Worm (Caenorhabditis elegans) whole organism, L4 larva: Measurements from ENCODE around the gene fip-2.

ENCODE experiments used
- D1046.2 ChIP-seq: fragments of 200-800 bp; sonication (Bioruptor generic); IDR thresholded peaks from 2 replicates; pipeline ENCODE4 v1.3.6; 2022; ENCODE audit warnings: missing genetic modification characterization, missing compliant biosample characterization
- F10B5.3 ChIP-seq: sonication (generic microtip); optimal IDR thresholded peaks from 2 replicates; lab custom pipeline; 2016; ENCODE audit warnings: mild to moderate bottlenecking, missing genetic modification characterization, missing compliant biosample characterization
- F26F4.8 ChIP-seq: fragments of 200-800 bp; sonication (Bioruptor generic); conservative IDR thresholded peaks from 2 replicates; pipeline ENCODE4 v1.3.6; 2022; ENCODE audit warnings: missing genetic modification characterization, missing compliant biosample characterization
- F37D6.2 ChIP-seq: sonication (generic microtip); optimal IDR thresholded peaks from 2 replicates; lab custom pipeline; 2016; ENCODE audit warnings: mild to moderate bottlenecking, missing genetic modification characterization, missing compliant biosample characterization
- F44E2.7 ChIP-seq: fragments of 200-800 bp; sonication (Bioruptor generic); IDR thresholded peaks from 2 replicates; pipeline ENCODE4 v2.1.2; 2022; ENCODE audit warnings: missing genetic modification characterization, missing compliant biosample characterization
- F49E8.2 ChIP-seq: sonication (generic microtip); optimal IDR thresholded peaks from 2 replicates; lab custom pipeline; 2016; ENCODE audit warnings: missing compliant biosample characterization, mild to moderate bottlenecking, missing genetic modification characterization, borderline replicate concordance
- T20F7.1 ChIP-seq: fragments of 200-800 bp; sonication (Bioruptor generic); optimal IDR thresholded peaks from 2 replicates; lab custom pipeline; 2018; ENCODE audit warnings: mild to moderate bottlenecking, missing genetic modification characterization, missing compliant biosample characterization
- Y48G9A.11 ChIP-seq: fragments of 200-800 bp; sonication (Bioruptor generic); IDR thresholded peaks from 2 replicates; pipeline ENCODE4 v1.3.6; 2022; ENCODE audit warnings: missing genetic modification reagents, missing genetic modification characterization, missing compliant biosample characterization
- Y75B8A.6 ChIP-seq: fragments of 200-800 bp; sonication (Bioruptor generic); IDR thresholded peaks from 2 replicates; pipeline ENCODE4 v1.3.6; 2022; ENCODE audit warnings: missing genetic modification reagents, missing genetic modification characterization, missing compliant biosample characterization
- ZK337.2 ChIP-seq: fragments of 200-800 bp; sonication (Bioruptor generic); IDR thresholded peaks from 2 replicates; pipeline ENCODE4 v1.3.6; 2022; ENCODE audit warnings: missing genetic modification reagents, missing genetic modification characterization, missing compliant biosample characterization
- ceh-20 ChIP-seq: fragments of 200-800 bp; sonication (Bioruptor generic); IDR thresholded peaks from 2 replicates; pipeline ENCODE4 v1.3.6; 2022; ENCODE audit warnings: missing genetic modification reagents, missing genetic modification characterization, missing compliant biosample characterization
- ceh-32 ChIP-seq: sonication (generic microtip); optimal IDR thresholded peaks from 2 replicates; lab custom pipeline; 2016; ENCODE audit warnings: mild to moderate bottlenecking, missing genetic modification characterization, missing compliant biosample characterization; ENCODE audit not compliant: poor library complexity
- ceh-44 ChIP-seq: fragments of 200-800 bp; sonication (Bioruptor generic); IDR thresholded peaks from 2 replicates; pipeline ENCODE4 v1.3.6; 2022; ENCODE audit warnings: missing genetic modification reagents, missing genetic modification characterization, missing compliant biosample characterization
- ces-1 ChIP-seq: fragments of 150-350 bp; sonication (generic microtip); optimal IDR thresholded peaks from 4 replicates; lab custom pipeline; 2014; ENCODE audit warnings: missing biosample characterization, missing genetic modification reagents, missing genetic modification characterization
- ctbp-1 ChIP-seq: fragments of 200-800 bp; sonication (Bioruptor generic); IDR thresholded peaks from 2 replicates; pipeline ENCODE4 v1.3.6; 2022; ENCODE audit warnings: missing genetic modification reagents, missing genetic modification characterization, missing compliant biosample characterization
- daf-12 ChIP-seq: fragments of 150-350 bp; optimal IDR thresholded peaks from 2 replicates; lab custom pipeline; 2014; ENCODE audit warnings: missing biosample characterization, missing genetic modification reagents, missing genetic modification characterization
- daf-19 ChIP-seq: fragments of 200-800 bp; sonication (Bioruptor generic); conservative IDR thresholded peaks from 2 replicates; pipeline ENCODE4 v1.3.6; 2022; ENCODE audit warnings: missing genetic modification characterization, missing compliant biosample characterization
- dmd-8 ChIP-seq: fragments of 200-800 bp; sonication (Bioruptor generic); IDR thresholded peaks from 2 replicates; pipeline ENCODE4 v1.3.6; 2022; ENCODE audit warnings: missing genetic modification characterization, missing compliant biosample characterization
- dmd-9 ChIP-seq: fragments of 200-800 bp; sonication (Bioruptor generic); IDR thresholded peaks from 2 replicates; pipeline ENCODE4 v1.3.6; 2022; ENCODE audit warnings: missing genetic modification reagents, missing genetic modification characterization, missing compliant biosample characterization
- dpl-1 ChIP-seq: fragments of 150-350 bp; optimal IDR thresholded peaks from 2 replicates; lab custom pipeline; 2014; ENCODE audit warnings: missing biosample characterization, missing genetic modification reagents, missing genetic modification characterization
- duxl-1 ChIP-seq: sonication (generic microtip); optimal IDR thresholded peaks from 2 replicates; lab custom pipeline; 2016; ENCODE audit warnings: mild to moderate bottlenecking, missing genetic modification characterization, moderate library complexity, missing compliant biosample characterization; ENCODE audit not compliant: poor library complexity
- dve-1 ChIP-seq: sonication (generic microtip); optimal IDR thresholded peaks from 2 replicates; lab custom pipeline; 2017; ENCODE audit warnings: antibody characterized with exemption, mild to moderate bottlenecking, missing genetic modification characterization, missing compliant biosample characterization; ENCODE audit not compliant: insufficient read depth
- egl-27 ChIP-seq: sonication (generic microtip); optimal IDR thresholded peaks from 3 replicates; lab custom pipeline; 2017; ENCODE audit warnings: missing biosample characterization, missing genetic modification reagents, missing genetic modification characterization
- egl-43 ChIP-seq: fragments of 200-800 bp; sonication (Bioruptor generic); IDR thresholded peaks from 2 replicates; pipeline ENCODE4 v1.3.6; 2022; ENCODE audit warnings: missing genetic modification reagents, missing genetic modification characterization, missing compliant biosample characterization
- gei-8 ChIP-seq: fragments of 200-800 bp; sonication (Bioruptor generic); optimal IDR thresholded peaks from 2 replicates; lab custom pipeline; 2018; ENCODE audit warnings: mild to moderate bottlenecking, missing genetic modification characterization, missing compliant biosample characterization
- hif-1 ChIP-seq, 2 experiments: sonication (generic microtip); optimal IDR thresholded peaks; 2 replicates each; lab custom pipeline; 2016 to 2017; ENCODE audit warnings: missing compliant biosample characterization in 2 of 2, missing genetic modification characterization in 2 of 2, missing genetic modification reagents in 2 of 2, missing genotype in 2 of 2, mild to moderate bottlenecking in 1 of 2
- hmg-1.1 ChIP-seq: fragments of 200-800 bp; sonication (Bioruptor generic); IDR thresholded peaks from 2 replicates; pipeline ENCODE4 v1.3.6; 2022; ENCODE audit warnings: missing genetic modification reagents, missing genetic modification characterization, missing compliant biosample characterization
- jun-1 ChIP-seq: fragments of 150-350 bp; optimal IDR thresholded peaks from 2 replicates; lab custom pipeline; 2014; ENCODE audit warnings: missing biosample characterization, missing genetic modification reagents, missing genetic modification characterization
- lim-7 ChIP-seq: fragments of 200-800 bp; sonication (Bioruptor generic); IDR thresholded peaks from 2 replicates; pipeline ENCODE4 v1.3.6; 2022; ENCODE audit warnings: missing genetic modification characterization, missing compliant biosample characterization
- lin-1 ChIP-seq: fragments of 200-800 bp; sonication (Bioruptor generic); IDR thresholded peaks from 2 replicates; pipeline ENCODE4 v1.3.6; 2022; ENCODE audit warnings: missing genetic modification reagents, missing genetic modification characterization, missing compliant biosample characterization
- lin-13 ChIP-seq: fragments of 150-350 bp; optimal IDR thresholded peaks from 2 replicates; lab custom pipeline; 2014; ENCODE audit warnings: missing biosample characterization, missing genetic modification reagents, missing genetic modification characterization
- lin-38 ChIP-seq: fragments of 200-800 bp; sonication (Bioruptor generic); IDR thresholded peaks from 2 replicates; pipeline ENCODE4 v1.3.6; 2022; ENCODE audit warnings: missing genetic modification reagents, missing genetic modification characterization, missing compliant biosample characterization
- lir-3 ChIP-seq: sonication (generic microtip); optimal IDR thresholded peaks from 2 replicates; lab custom pipeline; 2016; ENCODE audit warnings: mild to moderate bottlenecking, missing genetic modification characterization, missing compliant biosample characterization
- lsy-2 ChIP-seq, 2 experiments: fragments of 150-350 bp in 1 of 2; sonication (generic microtip) in 1 of 2; optimal IDR thresholded peaks; 2 replicates each; lab custom pipeline; 2014 to 2017; ENCODE audit warnings: missing biosample characterization in 2 of 2, missing genetic modification characterization in 2 of 2
- mdt-29 ChIP-seq: fragments of 200-800 bp; sonication (Bioruptor generic); IDR thresholded peaks from 2 replicates; pipeline ENCODE4 v1.3.6; 2022; ENCODE audit warnings: missing genetic modification reagents, missing genetic modification characterization, missing compliant biosample characterization
- mep-1 ChIP-seq: fragments of 150-350 bp; sonication (generic microtip); optimal IDR thresholded peaks from 3 replicates; lab custom pipeline; 2014; ENCODE audit warnings: missing biosample characterization, missing genetic modification characterization
- mes-2 ChIP-seq: sonication (generic microtip); optimal IDR thresholded peaks from 2 replicates; lab custom pipeline; 2016; ENCODE audit warnings: missing genotype, mild to moderate bottlenecking, missing genetic modification characterization, missing compliant biosample characterization; ENCODE audit not compliant: poor library complexity, severe bottlenecking
- nhr-102 ChIP-seq: sonication (generic microtip); optimal IDR thresholded peaks from 2 replicates; lab custom pipeline; 2016; ENCODE audit warnings: mild to moderate bottlenecking, missing genetic modification characterization, moderate library complexity, missing compliant biosample characterization
- nhr-111 ChIP-seq: fragments of 200-800 bp; sonication (Bioruptor generic); optimal IDR thresholded peaks from 2 replicates; lab custom pipeline; 2018; ENCODE audit warnings: mild to moderate bottlenecking, missing genetic modification characterization, missing compliant biosample characterization
- nhr-77 ChIP-seq: fragments of 150-350 bp; optimal IDR thresholded peaks from 2 replicates; lab custom pipeline; 2014; ENCODE audit warnings: missing biosample characterization, missing genetic modification characterization
- pha-4 ChIP-seq, 2 experiments: fragments of 150-350 bp in 1 of 2; fragments of 200-800 bp in 1 of 2; sonication (Bioruptor generic) in 1 of 2; IDR thresholded peaks in 1 of 2; optimal IDR thresholded peaks in 1 of 2; 2 replicates each; pipeline versions ENCODE4 v1.3.6 to Lab custom; 2014 to 2022; ENCODE audit warnings: missing genetic modification characterization in 2 of 2, missing genetic modification reagents in 2 of 2, missing biosample characterization in 1 of 2, missing compliant biosample characterization in 1 of 2
- php-3 ChIP-seq: fragments of 200-800 bp; sonication (Bioruptor generic); IDR thresholded peaks from 2 replicates; pipeline ENCODE4 v1.3.6; 2022; ENCODE audit warnings: missing genetic modification reagents, missing genetic modification characterization, missing compliant biosample characterization
- sdz-12 ChIP-seq: fragments of 200-800 bp; sonication (Bioruptor generic); optimal IDR thresholded peaks from 2 replicates; lab custom pipeline; 2018; ENCODE audit warnings: mild to moderate bottlenecking, missing genetic modification characterization, missing compliant biosample characterization
- set-16 ChIP-seq: fragments of 200-800 bp; sonication (Bioruptor generic); IDR thresholded peaks from 2 replicates; pipeline ENCODE4 v1.3.6; 2022; ENCODE audit warnings: missing genetic modification reagents, missing genetic modification characterization, missing compliant biosample characterization
- snpc-4 ChIP-seq: fragments of 150-350 bp; optimal IDR thresholded peaks from 2 replicates; lab custom pipeline; 2014; ENCODE audit warnings: missing biosample characterization, missing genetic modification characterization
- spr-3 ChIP-seq: fragments of 200-800 bp; sonication (Bioruptor generic); optimal IDR thresholded peaks from 2 replicates; lab custom pipeline; 2018; ENCODE audit warnings: mild to moderate bottlenecking, missing genetic modification characterization, missing compliant biosample characterization
- unc-62 ChIP-seq, 3 experiments: fragments of 150-350 bp in 1 of 3; sonication (generic microtip); optimal IDR thresholded peaks in 2 of 3; peaks in 1 of 3; 1 replicate in 1 of 3; 2 replicates in 2 of 3; lab custom pipeline; 2014 to 2017; ENCODE audit warnings: missing biosample characterization in 3 of 3, missing genetic modification characterization in 3 of 3, missing genetic modification reagents in 3 of 3, missing genotype in 1 of 3
- zag-1 ChIP-seq: fragments of 150-350 bp; optimal IDR thresholded peaks from 2 replicates; lab custom pipeline; 2014; ENCODE audit warnings: missing biosample characterization, missing genetic modification characterization
- zfp-2 ChIP-seq: sonication (generic microtip); optimal IDR thresholded peaks from 2 replicates; lab custom pipeline; 2016; ENCODE audit warnings: mild to moderate bottlenecking, missing genetic modification characterization, missing compliant biosample characterization

Gene fip-2

DNA sequence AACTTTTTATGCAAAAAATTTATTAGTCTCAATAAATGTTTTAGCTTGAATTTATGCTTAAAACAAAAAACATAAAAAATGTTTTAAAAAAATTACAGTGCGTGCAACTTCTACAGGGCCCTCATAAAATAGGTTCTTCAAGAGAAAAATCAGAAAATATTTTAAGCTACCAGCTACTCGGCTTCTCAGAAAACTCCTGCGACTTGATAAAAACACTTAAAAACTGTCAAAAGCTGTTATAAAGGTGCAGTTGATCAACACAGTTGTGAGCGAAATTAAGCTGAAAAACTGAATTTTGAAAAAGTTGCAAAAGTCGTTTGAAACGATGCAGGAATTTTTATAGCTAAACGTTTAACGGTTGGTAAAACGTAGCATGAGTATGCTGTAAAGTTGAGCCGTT is 21.0 kb downstream of the fip-2 start (continued):
- no peak for TF ChIP-seq set-16 (GFP tag; lab: Robert Waterston, UW)
- no peak for TF ChIP-seq daf-12 (tag; lab: Kevin White, UChicago)
- no peak for TF ChIP-seq spr-3
- no peak for TF ChIP-seq duxl-1
- peak; percentile 53 for TF ChIP-seq php-3 (GFP tag; lab: Robert Waterston, UW)
- TF ChIP-seq hif-1 (tag; optimal IDR thresholded peaks at IDR 0.05; lab: Kevin White, UChicago), result no peak
- no peak for TF ChIP-seq F37D6.2 (tag; lab: Kevin White, UChicago)
- no peak for TF ChIP-seq ceh-44 (GFP tag; lab: Robert Waterston, UW)
- 0 out of 2 replicates have a peak, but pooled peaks have one; percentile 6 for TF ChIP-seq lim-7
- no peak for TF ChIP-seq egl-27 (tag; lab: Kevin White, UChicago)
- TF ChIP-seq ceh-20 (GFP tag; lab: Robert Waterston, UW), result no peak
- peak; percentile 64 for TF ChIP-seq Y75B8A.6
- TF ChIP-seq F26F4.8 (GFP tag; lab: Robert Waterston, UW), result no peak
- TF ChIP-seq D1046.2 (GFP tag; lab: Robert Waterston, UW), result no peak
- TF ChIP-seq lin-1, result peak; percentile 36; the same call in 1 of the 2 replicates
- 0 out of 2 replicates have a peak, but pooled peaks have one; percentile 47 for TF ChIP-seq dmd-9 (GFP tag; lab: Robert Waterston, UW)
- no peak for TF ChIP-seq mes-2 (tag; lab: Kevin White, UChicago)
- TF ChIP-seq F49E8.2 (tag; lab: Kevin White, UChicago), result no peak
- TF ChIP-seq nhr-77, result no peak
- TF ChIP-seq Y48G9A.11 (GFP tag; lab: Robert Waterston, UW), result no peak
- TF ChIP-seq zfp-2 (tag; lab: Kevin White, UChicago), result no peak
- no peak for TF ChIP-seq unc-62 (GFP tag; optimal IDR thresholded peaks at IDR 0.05 in 1 of 2; lab: Kevin White, UChicago)
- TF ChIP-seq unc-62 (tag; optimal IDR thresholded peaks at IDR 0.05; lab: Kevin White, UChicago), result no peak
- no peak for TF ChIP-seq lin-13 (GFP tag; lab: Kevin White, UChicago)
- TF ChIP-seq zag-1 (tag; lab: Kevin White, UChicago), result no peak
- TF ChIP-seq gei-8 (GFP tag; lab: Kevin White, UChicago), result no peak
- TF ChIP-seq dpl-1, result no peak
- TF ChIP-seq lin-38 (GFP tag; lab: Robert Waterston, UW), result peak; percentile 42
- TF ChIP-seq hmg-1.1 (GFP tag; lab: Robert Waterston, UW), result peak; percentile 67; the same call in 1 of the 2 replicates
- TF ChIP-seq jun-1, result no peak
- TF ChIP-seq F44E2.7 (GFP tag; lab: Robert Waterston, UW), result no peak
- peak; percentile 71 for TF ChIP-seq pha-4 (GFP tag; IDR thresholded peaks at IDR 0.05; lab: Robert Waterston, UW)
- TF ChIP-seq pha-4 (tag; optimal IDR thresholded peaks at IDR 0.05; lab: Kevin White, UChicago), result no peak
- TF ChIP-seq nhr-102, result no peak
- no peak for TF ChIP-seq T20F7.1 (GFP tag; lab: Kevin White, UChicago)
- no peak for TF ChIP-seq lir-3 (tag; lab: Kevin White, UChicago)
- TF ChIP-seq ces-1 (GFP tag; lab: Kevin White, UChicago), result no peak
- no peak for TF ChIP-seq ceh-32 (tag; lab: Kevin White, UChicago)
- TF ChIP-seq lsy-2 (tag; optimal IDR thresholded peaks at IDR 0.05; lab: Kevin White, UChicago), result no peak
- no peak for TF ChIP-seq dve-1 (tag; lab: Kevin White, UChicago)
- peak; percentile 88 for TF ChIP-seq ctbp-1 (GFP tag; lab: Robert Waterston, UW)
- no peak for TF ChIP-seq ZK337.2 (GFP tag; lab: Robert Waterston, UW)
- peak; percentile 36 for TF ChIP-seq sdz-12 (GFP tag; lab: Kevin White, UChicago)
- TF ChIP-seq dmd-8 (GFP tag; lab: Robert Waterston, UW), result no peak
- peak; percentile 85; the same call in 1 of the 2 replicates for TF ChIP-seq daf-19 (GFP tag; lab: Robert Waterston, UW)
- peak; percentile 78; the same call in 1 of the 2 replicates for TF ChIP-seq mdt-29 (GFP tag; lab: Robert Waterston, UW)
- TF ChIP-seq F10B5.3, result no peak
- no peak for TF ChIP-seq mep-1 (tag; lab: Kevin White, UChicago)
- no peak for TF ChIP-seq nhr-111 (GFP tag; lab: Kevin White, UChicago)
- TF ChIP-seq egl-43, result peak; percentile 56; the same call in 1 of the 2 replicates
- TF ChIP-seq snpc-4 (tag; lab: Kevin White, UChicago), result no peak
